Worm (Caenorhabditis elegans) whole organism, young adult: Measurements from ENCODE around the gene asp-19.

ENCODE experiments used
- C06A6.2 ChIP-seq: fragments of 200-800 bp; sonication (Bioruptor generic); conservative IDR thresholded peaks from 2 replicates; pipeline ENCODE4 v1.3.6; 2022; ENCODE audit warnings: missing genetic modification characterization, missing compliant biosample characterization
- D2030.7 ChIP-seq: fragments of 200-800 bp; sonication (Bioruptor generic); IDR thresholded peaks from 2 replicates; pipeline ENCODE4 v1.3.6; 2022; ENCODE audit warnings: missing genetic modification reagents, missing genetic modification characterization, missing compliant biosample characterization
- F23B12.7 ChIP-seq: sonication (generic microtip); optimal IDR thresholded peaks from 2 replicates; lab custom pipeline; 2017; ENCODE audit warnings: missing genetic modification characterization, mild to moderate bottlenecking, missing compliant biosample characterization, antibody characterized with exemption, moderate library complexity; ENCODE audit not compliant: insufficient read depth
- F37B4.10 ChIP-seq: fragments of 200-800 bp; sonication (Bioruptor generic); IDR thresholded peaks from 2 replicates; pipeline ENCODE4 v1.3.6; 2022; ENCODE audit warnings: missing genetic modification characterization, missing compliant biosample characterization
- F49E8.2 ChIP-seq: sonication (generic microtip); optimal IDR thresholded peaks from 3 replicates; lab custom pipeline; 2017; ENCODE audit warnings: missing genetic modification characterization, mild to moderate bottlenecking, missing compliant biosample characterization, antibody characterized with exemption, moderate library complexity; ENCODE audit not compliant: insufficient read depth
- F52B5.7 ChIP-seq: sonication (generic microtip); optimal IDR thresholded peaks from 2 replicates; lab custom pipeline; 2016; ENCODE audit warnings: mild to moderate bottlenecking, missing genetic modification characterization, missing compliant biosample characterization
- Y56A3A.18 ChIP-seq: fragments of 200-800 bp; sonication (Bioruptor generic); IDR thresholded peaks from 2 replicates; pipeline ENCODE4 v1.3.6; 2022; ENCODE audit warnings: missing genetic modification reagents, missing genetic modification characterization, missing compliant biosample characterization
- Y79H2A.3 ChIP-seq: fragments of 200-800 bp; sonication (Bioruptor generic); conservative IDR thresholded peaks from 2 replicates; pipeline ENCODE4 v1.3.6; 2022; ENCODE audit warnings: missing genetic modification reagents, missing genetic modification characterization, missing compliant biosample characterization
- Y95B8A.8 ChIP-seq: fragments of 200-800 bp; sonication (Bioruptor generic); IDR thresholded peaks from 2 replicates; pipeline ENCODE4 v1.3.6; 2022; ENCODE audit warnings: missing genetic modification reagents, missing genetic modification characterization, missing compliant biosample characterization
- attf-3 ChIP-seq: fragments of 200-800 bp; sonication (Bioruptor generic); conservative IDR thresholded peaks from 2 replicates; pipeline ENCODE4 v1.3.6; 2022; ENCODE audit warnings: missing genetic modification reagents, missing genetic modification characterization, missing compliant biosample characterization
- bed-1 ChIP-seq: fragments of 200-800 bp; sonication (Bioruptor generic); IDR thresholded peaks from 2 replicates; pipeline ENCODE4 v1.3.6; 2022; ENCODE audit warnings: missing genetic modification reagents, missing genetic modification characterization, missing compliant biosample characterization
- ceh-27 ChIP-seq: fragments of 200-800 bp; sonication (Bioruptor generic); optimal IDR thresholded peaks from 2 replicates; lab custom pipeline; 2018; ENCODE audit warnings: mild to moderate bottlenecking, missing genetic modification characterization, moderate library complexity, missing compliant biosample characterization
- dox-1 ChIP-seq: fragments of 200-800 bp; sonication (Bioruptor generic); IDR thresholded peaks from 2 replicates; pipeline ENCODE4 v1.3.6; 2022; ENCODE audit warnings: missing genetic modification reagents, missing genetic modification characterization, missing compliant biosample characterization
- dpl-1 ChIP-seq: fragments of 150-350 bp; optimal IDR thresholded peaks from 2 replicates; lab custom pipeline; 2014; ENCODE audit warnings: missing biosample characterization, missing genetic modification reagents, missing genetic modification characterization
- efl-1 ChIP-seq: fragments of 150-350 bp; optimal IDR thresholded peaks from 2 replicates; lab custom pipeline; 2014; ENCODE audit warnings: missing biosample characterization, missing genetic modification reagents, missing genetic modification characterization
- egl-44 ChIP-seq: fragments of 200-800 bp; sonication (Bioruptor generic); IDR thresholded peaks from 2 replicates; pipeline ENCODE4 v1.3.6; 2022; ENCODE audit warnings: missing genetic modification reagents, missing genetic modification characterization, missing compliant biosample characterization
- egrh-3 ChIP-seq: fragments of 200-800 bp; sonication (Bioruptor generic); IDR thresholded peaks from 2 replicates; pipeline ENCODE4 v1.3.6; 2022; ENCODE audit warnings: missing genetic modification reagents, missing genetic modification characterization, missing compliant biosample characterization
- ekl-4 ChIP-seq: fragments of 200-800 bp; sonication (Bioruptor generic); IDR thresholded peaks from 2 replicates; pipeline ENCODE4 v1.3.6; 2022; ENCODE audit warnings: missing genetic modification reagents, missing genetic modification characterization, missing compliant biosample characterization
- ets-4 ChIP-seq: fragments of 200-800 bp; sonication (Bioruptor generic); optimal IDR thresholded peaks from 2 replicates; lab custom pipeline; 2018; ENCODE audit warnings: mild to moderate bottlenecking, missing genetic modification characterization, missing compliant biosample characterization
- gei-17 ChIP-seq: fragments of 200-800 bp; sonication (Bioruptor generic); optimal IDR thresholded peaks from 2 replicates; lab custom pipeline; 2018; ENCODE audit warnings: mild to moderate bottlenecking, missing genetic modification characterization, missing compliant biosample characterization
- him-1 ChIP-seq: sonication (generic microtip); optimal IDR thresholded peaks from 2 replicates; lab custom pipeline; 2016; ENCODE audit warnings: missing genotype, missing genetic modification reagents, missing genetic modification characterization, missing compliant biosample characterization
- hlh-26 ChIP-seq: fragments of 200-800 bp; sonication (Bioruptor generic); conservative IDR thresholded peaks from 2 replicates; pipeline ENCODE4 v1.3.6; 2022; ENCODE audit warnings: missing genetic modification reagents, missing genetic modification characterization, missing compliant biosample characterization
- hmg-1.2 ChIP-seq: fragments of 200-800 bp; sonication (Bioruptor generic); IDR thresholded peaks from 2 replicates; pipeline ENCODE4 v1.3.6; 2022; ENCODE audit warnings: missing genetic modification reagents, missing genetic modification characterization, missing compliant biosample characterization
- hrde-1 ChIP-seq: sonication (generic microtip); optimal IDR thresholded peaks from 2 replicates; lab custom pipeline; 2016; ENCODE audit warnings: missing genetic modification characterization, mild to moderate bottlenecking, missing compliant biosample characterization, moderate library complexity, missing genotype, missing genetic modification reagents, borderline replicate concordance
- hsf-1 ChIP-seq: fragments of 200-800 bp; sonication (Bioruptor generic); IDR thresholded peaks from 2 replicates; pipeline ENCODE4 v1.3.6; 2022; ENCODE audit warnings: missing genetic modification reagents, missing genetic modification characterization, missing compliant biosample characterization
- lin-35 ChIP-seq, 3 experiments: fragments of 150-350 bp in 2 of 3; sonication (generic microtip) in 1 of 3; optimal IDR thresholded peaks; 2 replicates each; lab custom pipeline; 2014 to 2018; ENCODE audit warnings: missing biosample characterization in 3 of 3, missing genetic modification characterization in 3 of 3, missing genetic modification reagents in 3 of 3
- madf-6 ChIP-seq: fragments of 200-800 bp; sonication (Bioruptor generic); IDR thresholded peaks from 2 replicates; pipeline ENCODE4 v1.3.6; 2022; ENCODE audit warnings: missing genetic modification reagents, missing genetic modification characterization, missing compliant biosample characterization
- madf-8 ChIP-seq: fragments of 200-800 bp; sonication (Bioruptor generic); conservative IDR thresholded peaks from 2 replicates; pipeline ENCODE4 v1.3.6; 2022; ENCODE audit warnings: missing genetic modification reagents, missing genetic modification characterization, missing compliant biosample characterization
- mcd-1 ChIP-seq: fragments of 200-800 bp; sonication (Bioruptor generic); IDR thresholded peaks from 2 replicates; pipeline ENCODE4 v1.3.6; 2022; ENCODE audit warnings: missing genetic modification reagents, missing genetic modification characterization, missing compliant biosample characterization
- nfya-2 ChIP-seq: fragments of 200-800 bp; sonication (Bioruptor generic); IDR thresholded peaks from 2 replicates; pipeline ENCODE4 v1.3.6; 2022; ENCODE audit warnings: missing genetic modification reagents, missing genetic modification characterization, missing compliant biosample characterization
- nhr-120 ChIP-seq: fragments of 200-800 bp; sonication (Bioruptor generic); IDR thresholded peaks from 2 replicates; pipeline ENCODE4 v1.3.6; 2022; ENCODE audit warnings: missing genetic modification characterization, missing compliant biosample characterization
- repo-1 ChIP-seq: sonication (generic microtip); optimal IDR thresholded peaks from 2 replicates; lab custom pipeline; 2017; ENCODE audit warnings: mild to moderate bottlenecking, missing genetic modification characterization, missing compliant biosample characterization
- snpc-3.4 ChIP-seq: sonication (generic microtip); optimal IDR thresholded peaks from 2 replicates; lab custom pipeline; 2017; ENCODE audit warnings: missing genetic modification characterization, mild to moderate bottlenecking, missing compliant biosample characterization, antibody characterized with exemption, moderate library complexity, missing genotype, missing genetic modification reagents
- snpc-4 ChIP-seq, 5 experiments: fragments of 150-350 bp in 1 of 5; sonication (generic microtip) in 4 of 5; optimal IDR thresholded peaks; 2 replicates each; lab custom pipeline; 2014 to 2018; ENCODE audit warnings: missing genetic modification characterization in 5 of 5, missing biosample characterization in 3 of 5, antibody characterized with exemption in 2 of 5, mild to moderate bottlenecking in 2 of 5, missing compliant biosample characterization in 2 of 5, missing genotype in 2 of 5, moderate library complexity in 2 of 5, missing genetic modification reagents in 1 of 5
- somi-1 ChIP-seq: fragments of 200-800 bp; sonication (Bioruptor generic); optimal IDR thresholded peaks from 2 replicates; lab custom pipeline; 2018; ENCODE audit warnings: mild to moderate bottlenecking, missing genetic modification characterization, missing compliant biosample characterization
- tbx-9 ChIP-seq: sonication (generic microtip); optimal IDR thresholded peaks from 2 replicates; lab custom pipeline; 2016; ENCODE audit warnings: borderline replicate concordance, missing genetic modification characterization, inconsistent platforms, missing compliant biosample characterization
- zfh-2 ChIP-seq: fragments of 200-800 bp; sonication (Bioruptor generic); conservative IDR thresholded peaks from 2 replicates; pipeline ENCODE4 v1.3.6; 2022; ENCODE audit warnings: missing genetic modification reagents, missing genetic modification characterization, missing compliant biosample characterization
- ztf-6 ChIP-seq: fragments of 200-800 bp; sonication (Bioruptor generic); IDR thresholded peaks from 2 replicates; pipeline ENCODE4 v1.3.6; 2022; ENCODE audit warnings: missing genetic modification reagents, missing genetic modification characterization, missing compliant biosample characterization

asp-19 gene

DNA sequence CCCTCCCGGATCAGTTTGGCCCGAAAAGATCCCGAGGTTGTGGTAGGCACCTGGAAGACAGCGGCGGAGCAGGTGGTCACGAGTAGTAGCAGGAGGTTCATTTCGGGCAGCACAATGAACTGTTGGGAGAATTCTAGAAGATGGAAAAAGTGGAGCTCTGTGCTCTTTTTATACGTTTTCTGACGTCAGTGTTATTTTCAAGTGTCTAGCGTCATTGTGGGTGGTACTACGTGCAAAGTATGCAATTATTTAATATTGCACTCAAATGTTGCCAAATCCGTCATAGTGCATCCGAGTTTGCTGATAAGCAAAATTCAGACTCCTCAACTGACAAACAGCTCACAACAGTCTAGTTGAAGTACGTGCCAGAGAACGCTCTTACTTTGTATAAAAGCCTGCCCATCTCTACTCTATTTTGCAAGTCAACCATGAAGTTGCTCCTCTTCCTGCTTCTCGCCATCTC, 2.4 kb upstream of the asp-19 start, which contains the start of the genes asp-18 and scl-19:
Gene asp-18, minus strand, starts transcription at position 101 of the 463 bp plus-strand sequence.
Gene scl-19, plus strand, starts transcription at position 413 of the 463 bp plus-strand sequence.
- no peak for TF ChIP-seq gei-17 (GFP tag; lab: Kevin White, UChicago)
- no peak for TF ChIP-seq efl-1
- no peak for TF ChIP-seq F52B5.7 (tag; lab: Kevin White, UChicago)
- TF ChIP-seq nfya-2 (GFP tag; lab: Robert Waterston, UW): 0 out of 2 replicates have a peak, but pooled peaks have one; percentile 24
- TF ChIP-seq, all 124 proteins: peak for 1

DNA sequence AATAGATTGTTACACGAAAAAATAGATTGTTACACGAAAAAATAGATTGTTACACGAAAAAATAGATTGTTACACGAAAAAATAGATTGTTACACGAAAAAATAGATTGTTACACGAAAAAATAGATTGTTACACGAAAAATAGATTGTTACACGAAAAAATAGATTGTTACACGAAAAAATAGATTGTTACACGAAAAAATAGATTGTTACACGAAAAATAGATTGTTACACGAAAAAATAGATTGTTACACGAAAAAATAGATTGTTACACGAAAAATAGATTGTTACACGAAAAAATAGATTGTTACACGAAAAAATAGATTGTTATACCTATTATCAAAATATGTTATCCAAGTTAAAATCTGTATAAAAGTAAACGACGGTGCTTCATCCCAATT, 887 bp downstream of the asp-19 start:
- TF ChIP-seq egrh-3 (GFP tag; lab: Robert Waterston, UW): peak; percentile 93

DNA sequence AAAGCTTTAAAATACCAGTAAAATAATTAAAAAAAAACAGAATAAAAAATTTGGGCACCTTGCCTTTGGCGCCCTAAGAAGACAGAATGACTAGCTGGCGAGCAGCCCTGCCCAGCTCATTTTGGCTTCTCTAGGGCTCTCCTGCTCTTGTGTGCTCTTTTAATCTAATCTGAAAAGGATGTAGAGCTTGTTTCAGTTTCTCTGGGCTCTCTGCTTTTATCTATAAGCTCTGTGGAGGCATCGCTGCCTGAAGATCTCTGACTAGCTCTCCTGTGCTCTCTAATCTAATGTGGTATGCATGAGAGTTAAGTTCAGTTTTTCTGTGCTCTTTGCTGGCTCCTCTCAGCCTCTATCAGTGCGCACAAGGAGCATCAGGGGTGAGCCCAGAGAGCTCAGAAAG, 3.3 kb downstream of the asp-19 start:
- TF ChIP-seq zfh-2: 0 out of 2 replicates have a peak, but pooled peaks have one; percentile 23
- TF ChIP-seq Y56A3A.18: no peak
- TF ChIP-seq F37B4.10: no peak

DNA sequence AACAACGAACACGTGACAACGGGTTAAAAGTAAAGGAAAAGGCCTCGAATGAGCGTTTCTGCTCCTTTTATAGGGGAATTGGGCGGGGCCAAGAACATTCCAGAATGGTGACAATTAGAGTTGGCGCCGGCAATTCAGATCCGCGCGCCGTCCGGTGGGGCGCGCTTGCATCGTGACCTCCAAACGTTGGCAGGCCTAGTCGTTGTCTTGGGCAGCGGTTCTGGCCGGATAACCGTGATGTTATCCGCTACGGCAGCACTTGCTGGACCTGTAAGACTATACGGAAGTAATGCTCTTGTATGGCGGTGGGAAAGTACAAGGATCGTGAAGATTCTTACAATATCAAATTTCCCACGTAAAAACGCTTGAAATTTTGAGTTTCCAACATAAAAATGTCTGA, 4.4 kb downstream of the asp-19 start:
- peak; percentile 29; the same call in 1 of the 2 replicates for TF ChIP-seq zfh-2
- 0 out of 2 replicates have a peak, but pooled peaks have one; percentile 48 for TF ChIP-seq nhr-120 (GFP tag; lab: Robert Waterston, UW)
- TF ChIP-seq hmg-1.2 (GFP tag; lab: Robert Waterston, UW): 0 out of 2 replicates have a peak, but pooled peaks have one; percentile 22
- 0 out of 2 replicates have a peak, but pooled peaks have one; percentile 32 for TF ChIP-seq hsf-1
- TF ChIP-seq mcd-1 (GFP tag; lab: Robert Waterston, UW): peak; percentile 57; the same call in 1 of the 2 replicates
- TF ChIP-seq, all 124 proteins: peak for 5; not testable (repeated sequence) for 119

DNA sequence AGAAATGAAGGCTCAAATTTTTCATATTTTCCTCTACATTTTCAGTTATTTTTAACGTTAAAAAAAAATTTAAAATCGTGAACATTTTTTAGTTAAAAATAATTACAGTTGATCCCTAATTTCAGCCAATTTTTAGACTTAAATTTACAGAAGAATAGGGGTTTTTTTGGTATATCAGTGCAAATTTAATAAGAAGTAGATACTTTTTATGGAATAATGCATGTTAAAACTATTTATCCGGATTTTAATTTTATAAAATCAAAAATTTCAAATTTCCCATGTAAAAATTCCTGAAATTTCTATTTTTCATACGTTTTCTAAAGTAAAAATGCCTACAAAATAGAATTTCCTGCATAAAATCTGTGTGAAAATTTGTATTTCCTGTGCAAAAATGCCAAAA, 5.1 kb downstream of the asp-19 start:
- no peak for TF ChIP-seq D2030.7 (GFP tag; lab: Robert Waterston, UW)
- no peak for TF ChIP-seq ztf-6 (GFP tag; lab: Robert Waterston, UW)
- no peak for TF ChIP-seq repo-1 (tag; lab: Kevin White, UChicago)
- TF ChIP-seq hrde-1 (tag; lab: Kevin White, UChicago): no peak
- TF ChIP-seq hlh-26 (GFP tag; lab: Robert Waterston, UW): no peak
- TF ChIP-seq ceh-27: no peak
- no peak for TF ChIP-seq tbx-9 (tag; lab: Kevin White, UChicago)
- no peak for TF ChIP-seq ets-4

DNA sequence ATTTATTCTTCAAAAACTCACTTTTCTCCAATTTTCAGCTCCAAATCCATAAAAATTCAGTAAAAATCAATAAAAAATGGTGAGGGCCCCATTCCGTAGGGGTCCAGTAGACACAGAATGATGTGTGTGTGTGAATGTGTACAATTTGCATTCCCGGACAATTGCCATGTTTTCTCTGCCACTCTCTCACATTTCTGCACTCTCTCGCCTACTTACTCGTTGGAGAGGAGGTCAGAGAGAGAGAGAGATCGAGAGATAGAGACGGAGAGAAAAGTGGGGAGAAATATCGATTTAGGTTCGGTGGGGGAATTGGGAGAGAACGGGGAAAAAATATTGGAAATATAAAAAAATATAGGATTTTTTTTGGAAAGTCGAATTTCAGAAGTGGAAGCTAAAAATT, 5.6 kb downstream of the asp-19 start:
- TF ChIP-seq dpl-1 (GFP tag; lab: Kevin White, UChicago) (no peak), bed-1 (GFP tag; lab: Robert Waterston, UW) (no peak), ekl-4 (GFP tag; lab: Robert Waterston, UW) (no peak), dox-1 (GFP tag; lab: Robert Waterston, UW) (no peak), D2030.7 (GFP tag; lab: Robert Waterston, UW) (no peak), lin-35 (GFP tag; optimal IDR thresholded peaks at IDR 0.05; lab: Kevin White, UChicago) (peak in 1 of 3 experiments; percentile 74), madf-6 (GFP tag; lab: Robert Waterston, UW) (no peak), madf-8 (no peak), somi-1 (GFP tag; lab: Kevin White, UChicago) (no peak), snpc-4 (GFP tag; optimal IDR thresholded peaks at IDR 0.05; lab: Kevin White, UChicago) (no peak), snpc-4 (tag; optimal IDR thresholded peaks at IDR 0.05; lab: Kevin White, UChicago) (peak in 3 of 4 experiments; percentile 46 to 74 (median 55)), F49E8.2 (tag; lab: Kevin White, UChicago) (no peak), C06A6.2 (no peak), egl-44 (GFP tag; lab: Robert Waterston, UW) (no peak), attf-3 (GFP tag; lab: Robert Waterston, UW) (no peak), egrh-3 (GFP tag; lab: Robert Waterston, UW) (no peak), F23B12.7 (peak; percentile 49), him-1 (tag; lab: Kevin White, UChicago) (no peak), snpc-3.4 (peak; percentile 51), zfh-2 (peak; percentile 71), Y79H2A.3 (GFP tag; lab: Robert Waterston, UW) (no peak), Y95B8A.8 (GFP tag; lab: Robert Waterston, UW) (no peak)
